Worm (Caenorhabditis elegans) whole organism, early embryonic: ENCODE measurements around the gene Y15E3A.3.

Experiments used
- ama-1 ChIP-seq: fragments of 150-350 bp; optimal IDR thresholded peaks from 2 replicates; lab custom pipeline; 2014
- ceh-36 ChIP-seq: sonication (generic microtip); optimal IDR thresholded peaks from 2 replicates; lab custom pipeline; 2016; ENCODE audit warnings: missing genetic modification characterization, inconsistent platforms, missing compliant biosample characterization
- ets-7 ChIP-seq: sonication (generic microtip); optimal IDR thresholded peaks from 2 replicates; lab custom pipeline; 2016; ENCODE audit warnings: missing genotype, missing genetic modification characterization, missing compliant biosample characterization
- flt-1 ChIP-seq: fragments of 200-800 bp; sonication (Bioruptor generic); IDR thresholded peaks from 2 replicates; pipeline ENCODE4 v1.3.6; 2022; ENCODE audit warnings: missing genetic modification characterization, missing compliant biosample characterization
- scrt-1 ChIP-seq: fragments of 200-800 bp; sonication (Bioruptor generic); IDR thresholded peaks from 2 replicates; pipeline ENCODE4 v1.3.6; 2022; ENCODE audit warnings: missing genetic modification characterization, missing compliant biosample characterization
- sea-1 ChIP-seq: fragments of 200-800 bp; sonication (Bioruptor generic); conservative IDR thresholded peaks from 2 replicates; pipeline ENCODE4 v1.3.6; 2022; ENCODE audit warnings: missing genetic modification characterization, missing compliant biosample characterization

DNA sequence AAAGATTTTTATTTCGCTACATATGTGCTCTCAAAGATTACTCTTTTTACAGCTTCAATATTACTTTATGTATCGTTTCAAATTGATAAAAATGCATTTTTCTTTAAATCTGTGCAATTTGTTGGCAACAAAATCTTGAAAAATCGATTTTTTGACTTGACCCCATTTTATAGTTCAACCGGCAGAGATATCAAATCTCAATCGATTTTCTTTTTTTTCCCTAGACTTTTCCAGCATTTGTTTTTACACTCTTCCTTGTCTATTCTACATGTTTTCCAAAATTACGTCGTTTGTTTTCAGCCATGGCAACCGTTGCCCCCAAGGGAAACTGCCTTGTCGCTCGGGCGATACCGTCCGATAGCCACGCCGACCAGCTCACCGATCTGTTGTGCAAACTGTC is 29.3 kb upstream of the Y15E3A.3 start, which contains the start of gene nfki-1:
- TF ChIP-seq ceh-36 = no peak
- TF ChIP-seq ama-1 (lab: Kevin White, UChicago) = no peak
- no peak for TF ChIP-seq scrt-1 (GFP tag; lab: Robert Waterston, UW)
- TF ChIP-seq ets-7 (tag; lab: Kevin White, UChicago) = no peak
- TF ChIP-seq flt-1 (GFP tag; lab: Robert Waterston, UW) = no peak
- no peak for TF ChIP-seq sea-1
